Worm (Caenorhabditis elegans): ENCODE measurements around the gene K11D12.11.
"Not testable (repeated sequence)": the region's sequence is repeated elsewhere in the genome, so short reads cannot be mapped to it uniquely, and the experiment has no call there.

DNA sequence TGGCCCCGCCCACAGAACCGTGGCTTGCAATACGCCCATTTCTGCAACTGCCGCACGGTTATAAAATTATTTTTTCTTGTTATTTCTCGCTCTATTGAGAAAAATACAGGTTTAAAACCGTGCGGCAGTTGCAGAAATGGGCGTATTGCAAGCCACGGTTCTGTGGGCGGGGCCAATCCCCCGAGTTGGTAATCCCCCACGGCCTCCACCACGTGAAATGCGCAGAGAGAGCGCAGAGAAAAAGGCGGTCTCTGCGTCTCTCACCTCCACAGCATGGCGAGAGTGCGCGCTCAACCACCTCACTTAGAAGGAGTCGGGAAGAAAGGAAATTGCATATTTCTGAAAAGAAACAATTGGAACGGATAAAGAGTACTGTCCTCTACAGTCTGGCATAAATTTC is 7.8 kb upstream of the K11D12.11 start:
- not testable (repeated sequence) for TF ChIP-seq pha-4 (tag; optimal IDR thresholded peaks at IDR 0.05); snpc-4 (GFP tag; optimal IDR thresholded peaks at IDR 0.05); snpc-4 (tag; optimal IDR thresholded peaks at IDR 0.05); T07F8.4 (tag; optimal IDR thresholded peaks at IDR 0.05); tbp1 (GFP tag; optimal IDR thresholded peaks at IDR 0.05); nhr-90 (tag; optimal IDR thresholded peaks at IDR 0.05); Y53F4B.3 (GFP tag; IDR thresholded peaks at IDR 0.05); zim-3 (tag; optimal IDR thresholded peaks at IDR 0.05); dpl-1 (GFP tag; optimal IDR thresholded peaks at IDR 0.05)
- peak; percentile 82; the same call in 1 of the 2 replicates for TF ChIP-seq sea-2 (GFP tag; IDR thresholded peaks at IDR 0.05)
- peak; percentile 87 for TF ChIP-seq egrh-3 (GFP tag; IDR thresholded peaks at IDR 0.05)
- TF ChIP-seq ceh-58 (GFP tag; IDR thresholded peaks at IDR 0.05): 0 out of 2 replicates have a peak, but pooled peaks have one; percentile 27
- TF ChIP-seq ztf-25 (GFP tag; IDR thresholded peaks at IDR 0.05): 0 out of 2 replicates have a peak, but pooled peaks have one; percentile 51
- TF ChIP-seq aptf-2 (GFP tag; conservative IDR thresholded peaks at IDR 0.05): peak; percentile 76

Measured in whole organism, young adult.